Worm (Caenorhabditis elegans): ENCODE data around the gene F22F1.2.

Gene F22F1.2

ce11 chrX:8162793-8163192 lies 12.3 kb upstream of the F22F1.2 start, which contains the start of gene F22F1.3:
TSS of gene F22F1.3 (minus strand) at chrX:8163073.
- no peak for TF ChIP-seq ceh-16 (tag; optimal IDR thresholded peaks at IDR 0.05)
- no peak for TF ChIP-seq ceh-28 (tag; optimal IDR thresholded peaks at IDR 0.05)
- TF ChIP-seq nhr-43 (tag; optimal IDR thresholded peaks at IDR 0.05; ENCODE audit: poor library complexity, severe bottlenecking): no peak

- TF ChIP-seq mdl-1 (tag; optimal IDR thresholded peaks at IDR 0.05) (no peak), elt-1 (tag; optimal IDR thresholded peaks at IDR 0.05) (no peak), lsy-12 (tag; optimal IDR thresholded peaks at IDR 0.05) (no peak), mml-1 (tag; optimal IDR thresholded peaks at IDR 0.05) (no peak), pha-4 (tag; optimal IDR thresholded peaks at IDR 0.05) (peak; percentile 25), nhr-25 (tag; optimal IDR thresholded peaks at IDR 0.05) (no peak), nhr-67 (tag; optimal IDR thresholded peaks at IDR 0.05) (no peak), skn-1 (tag; optimal IDR thresholded peaks at IDR 0.05) (no peak), R02D3.7 (tag; optimal IDR thresholded peaks at IDR 0.05) (no peak), nhr-11 (tag; optimal IDR thresholded peaks at IDR 0.05) (no peak), egl-27 (tag; optimal IDR thresholded peaks at IDR 0.05) (no peak), fkh-2 (tag; optimal IDR thresholded peaks at IDR 0.05) (no peak), zag-1 (tag; optimal IDR thresholded peaks at IDR 0.05) (no peak), unc-39 (tag; optimal IDR thresholded peaks at IDR 0.05) (no peak), lin-39 (tag; optimal IDR thresholded peaks at IDR 0.05) (peak; percentile 32), snpc-4 (tag; optimal IDR thresholded peaks at IDR 0.05) (no peak), nhr-28 (tag; optimal IDR thresholded peaks at IDR 0.05) (no peak), egl-5 (tag; optimal IDR thresholded peaks at IDR 0.05) (peak; percentile 52), fos-1 (tag; optimal IDR thresholded peaks at IDR 0.05) (no peak)
Measured at ce11 chrX:8160016-8160415, 9.5 kb upstream of the F22F1.2 start.

- peak; percentile 12 for TF ChIP-seq pha-4 (tag; optimal IDR thresholded peaks at IDR 0.05)
- TF ChIP-seq lin-39 (tag; optimal IDR thresholded peaks at IDR 0.05): peak; percentile 56
- peak; percentile 14 for TF ChIP-seq ama-1 (optimal IDR thresholded peaks at IDR 0.05)
- TF ChIP-seq nfya-1 (tag; optimal IDR thresholded peaks at IDR 0.05; ENCODE audit: insufficient read depth): peak; percentile 34
- TF ChIP-seq egl-27 (tag; optimal IDR thresholded peaks at IDR 0.05): no peak
- TF ChIP-seq sea-2 (GFP tag; optimal IDR thresholded peaks at IDR 0.05): peak; percentile 20
- TF ChIP-seq ceh-82 (tag; optimal IDR thresholded peaks at IDR 0.05): no peak
Measured at ce11 chrX:8158975-8159813, 8.7 kb upstream of the F22F1.2 start, which contains the start of gene hil-3. TSS of gene hil-3 (plus strand) at chrX:8159169.

- TF ChIP-seq pha-4 (tag; optimal IDR thresholded peaks at IDR 0.05) (peak; percentile 29), ZK546.5 (tag; optimal IDR thresholded peaks at IDR 0.05) (no peak), nhr-43 (tag; optimal IDR thresholded peaks at IDR 0.05; ENCODE audit: poor library complexity, severe bottlenecking) (no peak), nfya-1 (tag; optimal IDR thresholded peaks at IDR 0.05; ENCODE audit: insufficient read depth) (peak; percentile 14)
Measured at ce11 chrX:8157132-8157531, 6.6 kb upstream of the F22F1.2 start.

ce11 chrX:8156502-8156901 lies 6.0 kb upstream of the F22F1.2 start:
- TF ChIP-seq nhr-25 (tag; optimal IDR thresholded peaks at IDR 0.05) (peak; percentile 61), unc-39 (tag; optimal IDR thresholded peaks at IDR 0.05) (no peak), fkh-10 (GFP tag; optimal IDR thresholded peaks at IDR 0.05) (no peak), ceh-16 (tag; optimal IDR thresholded peaks at IDR 0.05) (no peak), nfya-1 (tag; optimal IDR thresholded peaks at IDR 0.05; ENCODE audit: insufficient read depth) (peak; percentile 38), pqm-1 (tag; optimal IDR thresholded peaks at IDR 0.05) (peak; percentile 20), elt-1 (tag; optimal IDR thresholded peaks at IDR 0.05) (no peak), elt-3 (tag; optimal IDR thresholded peaks at IDR 0.05) (no peak), zag-1 (tag; optimal IDR thresholded peaks at IDR 0.05) (no peak), skn-1 (tag; optimal IDR thresholded peaks at IDR 0.05) (no peak), daf-12 (tag; optimal IDR thresholded peaks at IDR 0.05) (no peak), fkh-2 (tag; optimal IDR thresholded peaks at IDR 0.05) (no peak), pha-4 (tag; optimal IDR thresholded peaks at IDR 0.05) (peak; percentile 32), jun-1 (tag; optimal IDR thresholded peaks at IDR 0.05) (no peak), nhr-23 (tag; optimal IDR thresholded peaks at IDR 0.05) (no peak), eor-1 (tag; optimal IDR thresholded peaks at IDR 0.05) (no peak), hmg-11 (tag; optimal IDR thresholded peaks at IDR 0.05) (peak; percentile 55), nhr-12 (tag; optimal IDR thresholded peaks at IDR 0.05) (no peak), ceh-28 (tag; optimal IDR thresholded peaks at IDR 0.05) (no peak), ZK546.5 (tag; optimal IDR thresholded peaks at IDR 0.05) (no peak), mdl-1 (tag; optimal IDR thresholded peaks at IDR 0.05) (no peak), ztf-4 (tag; optimal IDR thresholded peaks at IDR 0.05) (no peak), nhr-67 (tag; optimal IDR thresholded peaks at IDR 0.05) (no peak), R02D3.7 (tag; optimal IDR thresholded peaks at IDR 0.05) (no peak), snpc-4 (tag; optimal IDR thresholded peaks at IDR 0.05) (no peak), nhr-77 (tag; optimal IDR thresholded peaks at IDR 0.05) (no peak), nhr-76 (tag; optimal IDR thresholded peaks at IDR 0.05) (no peak), unc-62 (GFP tag; optimal IDR thresholded peaks at IDR 0.05) (no peak), lin-39 (tag; optimal IDR thresholded peaks at IDR 0.05) (no peak), sea-2 (GFP tag; optimal IDR thresholded peaks at IDR 0.05) (no peak), nhr-28 (tag; optimal IDR thresholded peaks at IDR 0.05) (no peak), mml-1 (tag; optimal IDR thresholded peaks at IDR 0.05) (no peak), ceh-9 (tag; optimal IDR thresholded peaks at IDR 0.05) (no peak), egl-5 (tag; optimal IDR thresholded peaks at IDR 0.05) (no peak)

Measured in whole organism, L3 larva.